In the genomic region with DNA sequence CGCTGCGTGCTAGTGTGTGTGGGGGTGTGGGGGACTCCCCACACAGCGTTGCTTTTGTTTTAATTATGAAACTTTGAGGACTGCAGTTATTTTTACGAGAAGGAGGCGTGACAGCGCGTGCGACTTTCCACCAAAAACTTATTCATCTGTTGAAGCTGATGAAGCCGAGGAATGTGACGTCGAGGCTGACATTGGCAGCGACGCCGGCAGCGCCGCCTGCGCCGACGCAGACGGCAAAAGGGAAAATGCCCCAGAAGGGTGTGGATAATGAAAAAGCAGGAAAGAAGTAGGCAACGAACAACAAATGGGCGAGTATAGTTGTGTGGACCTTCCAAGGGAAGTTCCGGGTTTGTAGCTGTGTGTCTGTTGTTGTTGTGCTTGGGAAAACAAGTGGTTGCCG, we compare ENCODE assay signal across 1 fruit fly cellular context.
TF ChIP-seq lines count a peak whose summit lies in the region.

No protein-coding gene starts in this region.

TF ChIP-seq in whole organism, embryonic, 481 proteins besides CTCF, POLR2A, EP300 and RAD21 (continued from another document):
- TF ChIP-seq vnd (GFP tag; IDR thresholded peaks at IDR 0.05; lab: Robert Waterston, UW; ENCODE audit: partially characterized antibody), result no peak
- TF ChIP-seq pan (optimal IDR thresholded peaks at IDR 0.05; lab: Kevin White, UChicago), result no peak
- no peak for TF ChIP-seq pan (GFP tag; optimal IDR thresholded peaks at IDR 0.05 in 1 of 2, IDR thresholded peaks at IDR 0.05 in 1 of 2)
- TF ChIP-seq trh (GFP tag; optimal IDR thresholded peaks at IDR 0.05; lab: Kevin White, UChicago), result no peak
- no peak for TF ChIP-seq NFAT (GFP tag; IDR thresholded peaks at IDR 0.05; lab: Robert Waterston, UW)
- TF ChIP-seq CG14014 (GFP tag; IDR thresholded peaks at IDR 0.05; lab: Robert Waterston, UW), result no peak
- TF ChIP-seq CG4617 (GFP tag; optimal IDR thresholded peaks at IDR 0.05; lab: Kevin White, UChicago; ENCODE audit: borderline replicate concordance), result no peak
- no peak for TF ChIP-seq bigmax (GFP tag; optimal IDR thresholded peaks at IDR 0.05; lab: Kevin White, UChicago)
- TF ChIP-seq CG15269 (tag; optimal IDR thresholded peaks at IDR 0.05; lab: Kevin White, UChicago), result no peak
- TF ChIP-seq sqz (GFP tag; optimal IDR thresholded peaks at IDR 0.05; lab: Kevin White, UChicago), result no peak
- no peak for TF ChIP-seq sna (GFP tag; IDR thresholded peaks at IDR 0.05; lab: Robert Waterston, UW; ENCODE audit: partially characterized antibody)
- no peak for TF ChIP-seq eyg (GFP tag; optimal IDR thresholded peaks at IDR 0.05; lab: Kevin White, UChicago)
- no peak for TF ChIP-seq CG11247 (GFP tag; IDR thresholded peaks at IDR 0.05; lab: Robert Waterston, UW)
- no peak for TF ChIP-seq CG14710 (tag; optimal IDR thresholded peaks at IDR 0.05; lab: Kevin White, UChicago)
- TF ChIP-seq CG17361 (GFP tag; IDR thresholded peaks at IDR 0.05; lab: Robert Waterston, UW), result no peak
- TF ChIP-seq bab2 (GFP tag; optimal IDR thresholded peaks at IDR 0.05; lab: Kevin White, UChicago), result no peak
- TF ChIP-seq Lim3 (GFP tag; IDR thresholded peaks at IDR 0.05; lab: Robert Waterston, UW), result no peak
- TF ChIP-seq tll (GFP tag; optimal IDR thresholded peaks at IDR 0.05; lab: Kevin White, UChicago), result no peak
- no peak for TF ChIP-seq gsb (GFP tag; IDR thresholded peaks at IDR 0.05; lab: Robert Waterston, UW)
- TF ChIP-seq tio (GFP tag; optimal IDR thresholded peaks at IDR 0.05; lab: Kevin White, UChicago), result no peak
- no peak for TF ChIP-seq ERR (GFP tag; optimal IDR thresholded peaks at IDR 0.05; lab: Kevin White, UChicago)
- TF ChIP-seq Chrac-16 (GFP tag; optimal IDR thresholded peaks at IDR 0.05; lab: Kevin White, UChicago), result no peak
- no peak for TF ChIP-seq shn (GFP tag; optimal IDR thresholded peaks at IDR 0.05; lab: Kevin White, UChicago)
- no peak for TF ChIP-seq CG18476 (GFP tag; optimal IDR thresholded peaks at IDR 0.05; lab: Kevin White, UChicago)
- no peak for TF ChIP-seq maf-S (GFP tag; optimal IDR thresholded peaks at IDR 0.05; lab: Kevin White, UChicago)
- TF ChIP-seq CG18011 (GFP tag; optimal IDR thresholded peaks at IDR 0.05; lab: Kevin White, UChicago), result no peak
- peak; percentile 90 for TF ChIP-seq Adf1 (GFP tag; IDR thresholded peaks at IDR 0.05; lab: Robert Waterston, UW)
- TF ChIP-seq Hmx (GFP tag; optimal IDR thresholded peaks at IDR 0.05; lab: Kevin White, UChicago), result no peak
- TF ChIP-seq Optix (GFP tag; IDR thresholded peaks at IDR 0.05; lab: Robert Waterston, UW), result 0 out of 3 replicates have a peak, but pooled peaks have one; percentile 16
- TF ChIP-seq klu (GFP tag; IDR thresholded peaks at IDR 0.05; lab: Robert Waterston, UW), result no peak
- TF ChIP-seq CG1832 (GFP tag; optimal IDR thresholded peaks at IDR 0.05; lab: Kevin White, UChicago), result no peak
- no peak for TF ChIP-seq Hand (GFP tag; optimal IDR thresholded peaks at IDR 0.05; lab: Kevin White, UChicago)
- TF ChIP-seq pfk (GFP tag; optimal IDR thresholded peaks at IDR 0.05; lab: Kevin White, UChicago), result no peak
- no peak for TF ChIP-seq CG33213 (GFP tag; optimal IDR thresholded peaks at IDR 0.05; lab: Kevin White, UChicago)
- no peak for TF ChIP-seq CG12104 (GFP tag; optimal IDR thresholded peaks at IDR 0.05; lab: Kevin White, UChicago)
- TF ChIP-seq sd (tag; optimal IDR thresholded peaks at IDR 0.05; lab: Kevin White, UChicago), result peak; percentile 65
- TF ChIP-seq Mad (GFP tag; optimal IDR thresholded peaks at IDR 0.05; lab: Kevin White, UChicago), result no peak
- no peak for TF ChIP-seq CG9797 (GFP tag; optimal IDR thresholded peaks at IDR 0.05; lab: Kevin White, UChicago)
- TF ChIP-seq D (optimal IDR thresholded peaks at IDR 0.05; lab: Kevin White, UChicago), result no peak
- TF ChIP-seq D (GFP tag; optimal IDR thresholded peaks at IDR 0.05; lab: Kevin White, UChicago), result no peak
- TF ChIP-seq Opbp (GFP tag; IDR thresholded peaks at IDR 0.05; lab: Robert Waterston, UW; ENCODE audit: partially characterized antibody), result no peak
- no peak for TF ChIP-seq CG4328 (GFP tag; optimal IDR thresholded peaks at IDR 0.05; lab: Kevin White, UChicago)
- TF ChIP-seq CG17568 (GFP tag; optimal IDR thresholded peaks at IDR 0.05; lab: Kevin White, UChicago), result no peak
- TF ChIP-seq CG43689 (GFP tag; IDR thresholded peaks at IDR 0.05; lab: Robert Waterston, UW), result no peak
- TF ChIP-seq CG2678 (tag; optimal IDR thresholded peaks at IDR 0.05; lab: Kevin White, UChicago), result no peak
- 0 out of 2 replicates have a peak, but pooled peaks have one; percentile 40 for TF ChIP-seq CG16779 (GFP tag; IDR thresholded peaks at IDR 0.05; lab: Robert Waterston, UW)
- TF ChIP-seq CG8924 (tag; optimal IDR thresholded peaks at IDR 0.05; lab: Kevin White, UChicago), result no peak
- no peak for TF ChIP-seq CG2120 (GFP tag; optimal IDR thresholded peaks at IDR 0.05; lab: Kevin White, UChicago)
- TF ChIP-seq CG1529 (GFP tag; optimal IDR thresholded peaks at IDR 0.05; lab: Kevin White, UChicago), result no peak
- TF ChIP-seq CG12391 (tag; optimal IDR thresholded peaks at IDR 0.05; lab: Kevin White, UChicago), result no peak
- TF ChIP-seq ewg (GFP tag; optimal IDR thresholded peaks at IDR 0.05; lab: Kevin White, UChicago), result peak; percentile 58
- TF ChIP-seq crp (GFP tag; optimal IDR thresholded peaks at IDR 0.05; lab: Kevin White, UChicago), result no peak
- no peak for TF ChIP-seq sisA (GFP tag; IDR thresholded peaks at IDR 0.05; lab: Robert Waterston, UW)
- no peak for TF ChIP-seq mam (GFP tag; optimal IDR thresholded peaks at IDR 0.05; lab: Kevin White, UChicago)
